Worm (Caenorhabditis elegans) whole organism, L4 larva: ENCODE data around the gene taap-1.

ENCODE experiments used
- R02D3.7 ChIP-seq: fragments of 150-350 bp; sonication (generic microtip); optimal IDR thresholded peaks from 3 replicates; lab custom pipeline; 2014; ENCODE audit warnings: missing biosample characterization, missing genetic modification characterization
- T20F7.1 ChIP-seq: fragments of 200-800 bp; sonication (Bioruptor generic); optimal IDR thresholded peaks from 2 replicates; lab custom pipeline; 2018; ENCODE audit warnings: mild to moderate bottlenecking, missing genetic modification characterization, missing compliant biosample characterization
- T26A8.4 ChIP-seq: fragments of 200-800 bp; sonication (Bioruptor generic); IDR thresholded peaks from 2 replicates; pipeline ENCODE4 v1.3.6; 2022; ENCODE audit warnings: missing genetic modification characterization, missing compliant biosample characterization
- Y5F2A.4 ChIP-seq: fragments of 200-800 bp; sonication (Bioruptor generic); optimal IDR thresholded peaks from 2 replicates; lab custom pipeline; 2018; ENCODE audit warnings: mild to moderate bottlenecking, missing genetic modification characterization, missing compliant biosample characterization
- aha-1 ChIP-seq: fragments of 150-350 bp; peaks from one replicate; lab custom pipeline; 2014; ENCODE audit warnings: missing biosample characterization, missing genetic modification characterization
- cey-2 ChIP-seq: sonication (generic microtip); optimal IDR thresholded peaks from 3 replicates; lab custom pipeline; 2017; ENCODE audit warnings: missing genetic modification characterization, mild to moderate bottlenecking, missing compliant biosample characterization, antibody characterized with exemption, borderline replicate concordance; ENCODE audit not compliant: insufficient read depth
- daf-16 ChIP-seq, 3 experiments: sonication (generic microtip); optimal IDR thresholded peaks; 2 replicates each; lab custom pipeline; 2016 to 2017; ENCODE audit warnings: missing genetic modification characterization in 3 of 3, missing genetic modification reagents in 3 of 3, mild to moderate bottlenecking in 2 of 3, missing compliant biosample characterization in 2 of 3, missing biosample characterization in 1 of 3, moderate library complexity in 1 of 3
- daf-19 ChIP-seq: fragments of 200-800 bp; sonication (Bioruptor generic); conservative IDR thresholded peaks from 2 replicates; pipeline ENCODE4 v1.3.6; 2022; ENCODE audit warnings: missing genetic modification characterization, missing compliant biosample characterization
- dmd-6 ChIP-seq: fragments of 200-800 bp; sonication (Bioruptor generic); IDR thresholded peaks from 2 replicates; pipeline ENCODE4 v1.3.6; 2022; ENCODE audit warnings: missing genetic modification reagents, missing genetic modification characterization, missing compliant biosample characterization
- dmd-9 ChIP-seq: fragments of 200-800 bp; sonication (Bioruptor generic); IDR thresholded peaks from 2 replicates; pipeline ENCODE4 v1.3.6; 2022; ENCODE audit warnings: missing genetic modification reagents, missing genetic modification characterization, missing compliant biosample characterization
- dve-1 ChIP-seq: sonication (generic microtip); optimal IDR thresholded peaks from 2 replicates; lab custom pipeline; 2017; ENCODE audit warnings: antibody characterized with exemption, mild to moderate bottlenecking, missing genetic modification characterization, missing compliant biosample characterization; ENCODE audit not compliant: insufficient read depth
- egl-27 ChIP-seq: sonication (generic microtip); optimal IDR thresholded peaks from 3 replicates; lab custom pipeline; 2017; ENCODE audit warnings: missing biosample characterization, missing genetic modification reagents, missing genetic modification characterization
- fos-1 ChIP-seq: fragments of 150-350 bp; optimal IDR thresholded peaks from 2 replicates; lab custom pipeline; 2014; ENCODE audit warnings: missing biosample characterization, missing genetic modification characterization
- hif-1 ChIP-seq, 2 experiments: sonication (generic microtip); optimal IDR thresholded peaks; 2 replicates each; lab custom pipeline; 2016 to 2017; ENCODE audit warnings: missing compliant biosample characterization in 2 of 2, missing genetic modification characterization in 2 of 2, missing genetic modification reagents in 2 of 2, missing genotype in 2 of 2, mild to moderate bottlenecking in 1 of 2
- hlh-11 ChIP-seq: fragments of 200-800 bp; sonication (Bioruptor generic); optimal IDR thresholded peaks from 2 replicates; lab custom pipeline; 2018; ENCODE audit warnings: mild to moderate bottlenecking, missing genetic modification characterization, missing compliant biosample characterization
- hlh-30 ChIP-seq: sonication (generic microtip); optimal IDR thresholded peaks from 2 replicates; lab custom pipeline; 2017; ENCODE audit warnings: antibody characterized with exemption, mild to moderate bottlenecking, missing genetic modification characterization, missing compliant biosample characterization; ENCODE audit not compliant: insufficient read depth
- jun-1 ChIP-seq: fragments of 150-350 bp; optimal IDR thresholded peaks from 2 replicates; lab custom pipeline; 2014; ENCODE audit warnings: missing biosample characterization, missing genetic modification reagents, missing genetic modification characterization
- lin-1 ChIP-seq: fragments of 200-800 bp; sonication (Bioruptor generic); IDR thresholded peaks from 2 replicates; pipeline ENCODE4 v1.3.6; 2022; ENCODE audit warnings: missing genetic modification reagents, missing genetic modification characterization, missing compliant biosample characterization
- lin-13 ChIP-seq: fragments of 150-350 bp; optimal IDR thresholded peaks from 2 replicates; lab custom pipeline; 2014; ENCODE audit warnings: missing biosample characterization, missing genetic modification reagents, missing genetic modification characterization
- lir-3 ChIP-seq: sonication (generic microtip); optimal IDR thresholded peaks from 2 replicates; lab custom pipeline; 2016; ENCODE audit warnings: mild to moderate bottlenecking, missing genetic modification characterization, missing compliant biosample characterization
- lsy-2 ChIP-seq, 2 experiments: fragments of 150-350 bp in 1 of 2; sonication (generic microtip) in 1 of 2; optimal IDR thresholded peaks; 2 replicates each; lab custom pipeline; 2014 to 2017; ENCODE audit warnings: missing biosample characterization in 2 of 2, missing genetic modification characterization in 2 of 2
- mdl-1 ChIP-seq, 2 experiments: fragments of 150-350 bp in 1 of 2; sonication (generic microtip) in 1 of 2; optimal IDR thresholded peaks; 2 replicates each; lab custom pipeline; 2014 to 2017; ENCODE audit warnings: missing biosample characterization in 2 of 2, missing genetic modification characterization in 2 of 2
- nhr-10 ChIP-seq: fragments of 150-350 bp; optimal IDR thresholded peaks from 2 replicates; lab custom pipeline; 2014; ENCODE audit warnings: missing biosample characterization, missing genetic modification characterization
- nhr-102 ChIP-seq: sonication (generic microtip); optimal IDR thresholded peaks from 2 replicates; lab custom pipeline; 2016; ENCODE audit warnings: mild to moderate bottlenecking, missing genetic modification characterization, moderate library complexity, missing compliant biosample characterization
- nhr-11 ChIP-seq: fragments of 150-350 bp; optimal IDR thresholded peaks from 2 replicates; lab custom pipeline; 2014; ENCODE audit warnings: missing biosample characterization, missing genetic modification characterization
- nhr-237 ChIP-seq: sonication (generic microtip); optimal IDR thresholded peaks from 2 replicates; lab custom pipeline; 2017; ENCODE audit warnings: missing biosample characterization, missing genetic modification characterization
- nhr-28 ChIP-seq: fragments of 150-350 bp; optimal IDR thresholded peaks from 2 replicates; lab custom pipeline; 2014; ENCODE audit warnings: missing biosample characterization, missing genetic modification characterization
- nhr-41 ChIP-seq: fragments of 200-800 bp; sonication (Bioruptor generic); IDR thresholded peaks from 2 replicates; pipeline ENCODE4 v1.3.6; 2022; ENCODE audit warnings: missing genetic modification reagents, missing genetic modification characterization, missing compliant biosample characterization
- nhr-48 ChIP-seq: sonication (generic microtip); optimal IDR thresholded peaks from 2 replicates; lab custom pipeline; 2016; ENCODE audit warnings: mild to moderate bottlenecking, missing genetic modification characterization, missing compliant biosample characterization
- pha-4 ChIP-seq, 2 experiments: fragments of 150-350 bp in 1 of 2; fragments of 200-800 bp in 1 of 2; sonication (Bioruptor generic) in 1 of 2; IDR thresholded peaks in 1 of 2; optimal IDR thresholded peaks in 1 of 2; 2 replicates each; pipeline versions ENCODE4 v1.3.6 to Lab custom; 2014 to 2022; ENCODE audit warnings: missing genetic modification characterization in 2 of 2, missing genetic modification reagents in 2 of 2, missing biosample characterization in 1 of 2, missing compliant biosample characterization in 1 of 2
- php-3 ChIP-seq: fragments of 200-800 bp; sonication (Bioruptor generic); IDR thresholded peaks from 2 replicates; pipeline ENCODE4 v1.3.6; 2022; ENCODE audit warnings: missing genetic modification reagents, missing genetic modification characterization, missing compliant biosample characterization
- pqm-1 ChIP-seq: sonication (generic microtip); optimal IDR thresholded peaks from 2 replicates; lab custom pipeline; 2017; ENCODE audit warnings: missing biosample characterization, missing genetic modification characterization
- rbr-2 ChIP-seq: sonication (generic microtip); optimal IDR thresholded peaks from 2 replicates; lab custom pipeline; 2016; ENCODE audit warnings: missing genotype, missing genetic modification characterization, missing compliant biosample characterization
- snpc-4 ChIP-seq: fragments of 150-350 bp; optimal IDR thresholded peaks from 2 replicates; lab custom pipeline; 2014; ENCODE audit warnings: missing biosample characterization, missing genetic modification characterization
- unc-62 ChIP-seq, 3 experiments: fragments of 150-350 bp in 1 of 3; sonication (generic microtip); optimal IDR thresholded peaks in 2 of 3; peaks in 1 of 3; 1 replicate in 1 of 3; 2 replicates in 2 of 3; lab custom pipeline; 2014 to 2017; ENCODE audit warnings: missing biosample characterization in 3 of 3, missing genetic modification characterization in 3 of 3, missing genetic modification reagents in 3 of 3, missing genotype in 1 of 3
- zfp-2 ChIP-seq: sonication (generic microtip); optimal IDR thresholded peaks from 2 replicates; lab custom pipeline; 2016; ENCODE audit warnings: mild to moderate bottlenecking, missing genetic modification characterization, missing compliant biosample characterization
- zfp-3 ChIP-seq: fragments of 200-800 bp; sonication (Bioruptor generic); conservative IDR thresholded peaks from 2 replicates; pipeline ENCODE4 v1.3.6; 2022; ENCODE audit warnings: missing genetic modification reagents, missing genetic modification characterization, missing compliant biosample characterization
- ztf-7 ChIP-seq: fragments of 150-350 bp; optimal IDR thresholded peaks from 2 replicates; lab custom pipeline; 2014; ENCODE audit warnings: missing biosample characterization, missing genetic modification characterization

The taap-1 gene

DNA sequence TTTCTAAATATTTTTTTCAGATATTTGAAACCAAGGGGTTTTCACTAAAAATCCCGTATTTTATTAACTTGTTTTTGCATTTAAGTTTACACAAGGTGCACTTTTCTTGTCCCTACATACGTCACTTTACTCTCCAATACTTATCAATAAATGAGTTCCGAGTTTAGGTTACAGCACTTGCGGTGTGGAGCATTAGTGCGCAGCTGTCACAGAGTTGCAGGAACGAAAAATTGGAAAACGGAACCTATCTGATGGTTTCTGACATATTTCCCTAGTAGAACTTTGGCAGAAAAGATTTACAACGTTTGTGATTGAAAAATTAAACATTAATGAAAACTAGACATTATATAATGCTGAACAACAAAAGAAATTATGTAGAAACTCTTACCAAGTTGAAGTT is 14.5 kb upstream of the taap-1 start:
- TF ChIP-seq lin-1 (GFP tag; lab: Robert Waterston, UW) (no peak), aha-1 (tag; lab: Kevin White, UChicago) (peak; percentile 86), jun-1 (tag; lab: Kevin White, UChicago) (no peak)

DNA sequence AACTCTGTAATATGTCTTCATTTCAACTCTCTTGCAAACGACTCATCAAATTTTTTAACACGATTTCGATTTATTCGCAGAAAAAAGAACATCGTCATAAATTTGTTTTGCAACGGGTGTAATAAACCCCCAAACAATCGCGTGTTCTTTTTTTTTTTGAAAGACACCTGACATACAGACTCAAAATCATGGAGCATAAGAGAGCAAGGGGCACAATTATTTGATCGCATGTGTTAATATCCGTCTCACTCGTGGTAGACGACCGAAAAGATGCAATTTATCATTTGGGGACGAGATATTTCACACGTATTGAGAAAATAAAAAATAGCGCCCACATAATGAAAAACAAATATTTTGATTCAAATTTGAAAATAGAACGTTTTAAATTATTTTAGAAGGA is 12.5 kb upstream of the taap-1 start:
- peak; percentile 45 for TF ChIP-seq hlh-30 (tag; lab: Kevin White, UChicago)
- TF ChIP-seq hif-1 (tag; optimal IDR thresholded peaks at IDR 0.05; lab: Kevin White, UChicago): peak in 1 of 2 experiments; percentile 0
- TF ChIP-seq T20F7.1 (GFP tag; lab: Kevin White, UChicago): no peak
- TF ChIP-seq daf-16 (GFP tag; optimal IDR thresholded peaks at IDR 0.05; lab: Kevin White, UChicago): peak in 1 of 2 experiments; percentile 65
- TF ChIP-seq daf-16 (tag; optimal IDR thresholded peaks at IDR 0.05; lab: Kevin White, UChicago): no peak
- peak; percentile 29 for TF ChIP-seq hlh-11 (tag; lab: Kevin White, UChicago)
- TF ChIP-seq nhr-41 (GFP tag; lab: Robert Waterston, UW): no peak

DNA sequence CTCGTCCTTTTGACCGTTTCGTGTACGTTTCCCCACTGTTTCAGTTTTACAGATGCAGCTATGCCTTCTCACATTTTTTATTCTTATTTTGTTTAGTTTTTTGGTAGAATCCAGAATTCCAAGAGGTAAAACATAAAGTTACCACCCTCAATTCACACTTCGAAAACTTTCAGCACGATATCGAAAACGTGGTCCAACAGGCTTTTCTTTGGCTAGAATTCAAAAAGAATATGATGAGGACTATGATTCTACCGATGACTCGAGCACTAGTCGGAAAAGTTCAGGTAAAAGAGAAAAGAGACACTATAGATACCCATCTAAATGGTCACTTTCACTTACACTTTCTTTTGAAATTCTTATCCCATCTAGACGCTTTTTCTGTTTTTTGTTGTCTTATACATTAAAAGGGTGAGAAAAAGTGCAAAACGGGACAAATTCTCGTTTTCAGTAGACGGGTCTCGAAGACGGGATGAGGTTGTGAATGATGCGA is 10.6 kb upstream of the taap-1 start, which contains the start of gene M05D6.9:
TSS of gene M05D6.9 (plus strand) at position 51 of the 490 bp plus-strand sequence.
- TF ChIP-seq unc-62 (GFP tag; optimal IDR thresholded peaks at IDR 0.05 in 1 of 2; lab: Kevin White, UChicago) (peak in 1 of 2 experiments; percentile 80), unc-62 (tag; optimal IDR thresholded peaks at IDR 0.05; lab: Kevin White, UChicago) (no peak), T20F7.1 (GFP tag; lab: Kevin White, UChicago) (no peak)

ce11 chrII:8488123-8488522 is 4.5 kb upstream of the taap-1 start:
- TF ChIP-seq egl-27 (tag; lab: Kevin White, UChicago) (no peak), daf-19 (GFP tag; lab: Robert Waterston, UW) (no peak), aha-1 (tag; lab: Kevin White, UChicago) (peak; percentile 53), fos-1 (tag; lab: Kevin White, UChicago) (no peak), nhr-41 (GFP tag; lab: Robert Waterston, UW) (no peak), Y5F2A.4 (GFP tag; lab: Kevin White, UChicago) (no peak), lin-13 (no peak), unc-62 (GFP tag; optimal IDR thresholded peaks at IDR 0.05 in 1 of 2; lab: Kevin White, UChicago) (peak in 1 of 2 experiments; percentile 63), unc-62 (tag; optimal IDR thresholded peaks at IDR 0.05; lab: Kevin White, UChicago) (no peak)
- TF ChIP-seq, all 104 proteins: peak for 2

ce11 chrII:8485603-8486002 is 1.9 kb upstream of the taap-1 start, which contains the start of gene gbh-2:
Gene gbh-2 (plus strand): TSS chrII:8485879.
- peak; percentile 94 for TF ChIP-seq ztf-7 (tag; lab: Kevin White, UChicago)
- peak in 1 of 2 experiments; percentile 19 for TF ChIP-seq mdl-1 (tag; optimal IDR thresholded peaks at IDR 0.05; lab: Kevin White, UChicago)
- no peak for TF ChIP-seq lir-3 (tag; lab: Kevin White, UChicago)
- peak; percentile 87 for TF ChIP-seq php-3 (GFP tag; lab: Robert Waterston, UW)
- TF ChIP-seq hlh-11 (tag; lab: Kevin White, UChicago): peak; percentile 68
- TF ChIP-seq nhr-48 (tag; lab: Kevin White, UChicago): peak; percentile 80
- TF ChIP-seq rbr-2: no peak
- no peak for TF ChIP-seq daf-16 (GFP tag; optimal IDR thresholded peaks at IDR 0.05; lab: Kevin White, UChicago)
- peak; percentile 72 for TF ChIP-seq daf-16 (tag; optimal IDR thresholded peaks at IDR 0.05; lab: Kevin White, UChicago)
- peak; percentile 85 for TF ChIP-seq pqm-1 (tag; lab: Kevin White, UChicago)
- TF ChIP-seq lin-1 (GFP tag; lab: Robert Waterston, UW): no peak
- peak; percentile 90 for TF ChIP-seq dmd-6 (GFP tag; lab: Robert Waterston, UW)
- no peak for TF ChIP-seq snpc-4
- TF ChIP-seq pha-4 (GFP tag; IDR thresholded peaks at IDR 0.05; lab: Robert Waterston, UW): no peak
- TF ChIP-seq pha-4 (tag; optimal IDR thresholded peaks at IDR 0.05; lab: Kevin White, UChicago): no peak
- peak; percentile 98 for TF ChIP-seq nhr-28 (tag; lab: Kevin White, UChicago)
- peak; percentile 73 for TF ChIP-seq hlh-30 (tag; lab: Kevin White, UChicago)
- no peak for TF ChIP-seq T26A8.4 (GFP tag; lab: Robert Waterston, UW)
- peak; percentile 43 for TF ChIP-seq aha-1 (tag; lab: Kevin White, UChicago)
- TF ChIP-seq cey-2: peak; percentile 42
- TF ChIP-seq hif-1 (tag; optimal IDR thresholded peaks at IDR 0.05; lab: Kevin White, UChicago): peak; percentile 42 to 94
- no peak for TF ChIP-seq fos-1 (tag; lab: Kevin White, UChicago)
- no peak for TF ChIP-seq nhr-11 (tag; lab: Kevin White, UChicago)
- peak; percentile 45 for TF ChIP-seq T20F7.1 (GFP tag; lab: Kevin White, UChicago)
- peak; percentile 92 for TF ChIP-seq dve-1 (tag; lab: Kevin White, UChicago)
- no peak for TF ChIP-seq zfp-2 (tag; lab: Kevin White, UChicago)
- TF ChIP-seq dmd-9: no peak
- peak in 1 of 2 experiments; percentile 67 for TF ChIP-seq lsy-2 (tag; optimal IDR thresholded peaks at IDR 0.05; lab: Kevin White, UChicago)
- TF ChIP-seq zfp-3 (GFP tag; lab: Robert Waterston, UW): no peak
- TF ChIP-seq nhr-10 (tag; lab: Kevin White, UChicago): no peak
- TF ChIP-seq nhr-237 (tag; lab: Kevin White, UChicago): no peak
- TF ChIP-seq nhr-102: peak; percentile 42
- TF ChIP-seq R02D3.7 (tag; lab: Kevin White, UChicago): no peak
